Worm (Caenorhabditis elegans) whole organism, L4 larva: ENCODE data around the gene rbm-28.
A peak's percentile ranks its signal among the peaks of the same experiment; 100 is the strongest.

Experiments
- D1046.2 ChIP-seq: fragments of 200-800 bp; sonication (Bioruptor generic); IDR thresholded peaks from 2 replicates; pipeline ENCODE4 v1.3.6; 2022; ENCODE audit warnings: missing genetic modification characterization, missing compliant biosample characterization
- F44E2.7 ChIP-seq: fragments of 200-800 bp; sonication (Bioruptor generic); IDR thresholded peaks from 2 replicates; pipeline ENCODE4 v2.1.2; 2022; ENCODE audit warnings: missing genetic modification characterization, missing compliant biosample characterization
- R02D3.7 ChIP-seq: fragments of 150-350 bp; sonication (generic microtip); optimal IDR thresholded peaks from 3 replicates; lab custom pipeline; 2014; ENCODE audit warnings: missing biosample characterization, missing genetic modification characterization
- T20F7.1 ChIP-seq: fragments of 200-800 bp; sonication (Bioruptor generic); optimal IDR thresholded peaks from 2 replicates; lab custom pipeline; 2018; ENCODE audit warnings: mild to moderate bottlenecking, missing genetic modification characterization, missing compliant biosample characterization
- Y75B8A.6 ChIP-seq: fragments of 200-800 bp; sonication (Bioruptor generic); IDR thresholded peaks from 2 replicates; pipeline ENCODE4 v1.3.6; 2022; ENCODE audit warnings: missing genetic modification reagents, missing genetic modification characterization, missing compliant biosample characterization
- ZK546.5 ChIP-seq, 2 experiments: sonication (generic microtip); optimal IDR thresholded peaks; 2 replicates each; lab custom pipeline; 2017; ENCODE audit warnings: missing biosample characterization in 2 of 2, missing genetic modification characterization in 2 of 2
- aha-1 ChIP-seq: fragments of 150-350 bp; peaks from one replicate; lab custom pipeline; 2014; ENCODE audit warnings: missing biosample characterization, missing genetic modification characterization
- aly-2 ChIP-seq: sonication (generic microtip); optimal IDR thresholded peaks from 2 replicates; lab custom pipeline; 2018; ENCODE audit warnings: missing biosample characterization, missing genetic modification characterization
- arid-1 ChIP-seq: fragments of 200-800 bp; sonication (Bioruptor generic); conservative IDR thresholded peaks from 2 replicates; pipeline ENCODE4 v1.3.6; 2022; ENCODE audit warnings: missing genetic modification reagents, missing genetic modification characterization, missing compliant biosample characterization
- attf-4 ChIP-seq: sonication (generic microtip); optimal IDR thresholded peaks from 3 replicates; lab custom pipeline; 2017; ENCODE audit warnings: missing biosample characterization, missing genetic modification characterization
- ceh-32 ChIP-seq: sonication (generic microtip); optimal IDR thresholded peaks from 2 replicates; lab custom pipeline; 2016; ENCODE audit warnings: mild to moderate bottlenecking, missing genetic modification characterization, missing compliant biosample characterization; ENCODE audit not compliant: poor library complexity
- ces-1 ChIP-seq: fragments of 150-350 bp; sonication (generic microtip); optimal IDR thresholded peaks from 4 replicates; lab custom pipeline; 2014; ENCODE audit warnings: missing biosample characterization, missing genetic modification reagents, missing genetic modification characterization
- ctbp-1 ChIP-seq: fragments of 200-800 bp; sonication (Bioruptor generic); IDR thresholded peaks from 2 replicates; pipeline ENCODE4 v1.3.6; 2022; ENCODE audit warnings: missing genetic modification reagents, missing genetic modification characterization, missing compliant biosample characterization
- daf-19 ChIP-seq: fragments of 200-800 bp; sonication (Bioruptor generic); conservative IDR thresholded peaks from 2 replicates; pipeline ENCODE4 v1.3.6; 2022; ENCODE audit warnings: missing genetic modification characterization, missing compliant biosample characterization
- dmd-6 ChIP-seq: fragments of 200-800 bp; sonication (Bioruptor generic); IDR thresholded peaks from 2 replicates; pipeline ENCODE4 v1.3.6; 2022; ENCODE audit warnings: missing genetic modification reagents, missing genetic modification characterization, missing compliant biosample characterization
- dmd-8 ChIP-seq: fragments of 200-800 bp; sonication (Bioruptor generic); IDR thresholded peaks from 2 replicates; pipeline ENCODE4 v1.3.6; 2022; ENCODE audit warnings: missing genetic modification characterization, missing compliant biosample characterization
- dmd-9 ChIP-seq: fragments of 200-800 bp; sonication (Bioruptor generic); IDR thresholded peaks from 2 replicates; pipeline ENCODE4 v1.3.6; 2022; ENCODE audit warnings: missing genetic modification reagents, missing genetic modification characterization, missing compliant biosample characterization
- dve-1 ChIP-seq: sonication (generic microtip); optimal IDR thresholded peaks from 2 replicates; lab custom pipeline; 2017; ENCODE audit warnings: antibody characterized with exemption, mild to moderate bottlenecking, missing genetic modification characterization, missing compliant biosample characterization; ENCODE audit not compliant: insufficient read depth
- egl-27 ChIP-seq: sonication (generic microtip); optimal IDR thresholded peaks from 3 replicates; lab custom pipeline; 2017; ENCODE audit warnings: missing biosample characterization, missing genetic modification reagents, missing genetic modification characterization
- gei-8 ChIP-seq: fragments of 200-800 bp; sonication (Bioruptor generic); optimal IDR thresholded peaks from 2 replicates; lab custom pipeline; 2018; ENCODE audit warnings: mild to moderate bottlenecking, missing genetic modification characterization, missing compliant biosample characterization
- hlh-11 ChIP-seq: fragments of 200-800 bp; sonication (Bioruptor generic); optimal IDR thresholded peaks from 2 replicates; lab custom pipeline; 2018; ENCODE audit warnings: mild to moderate bottlenecking, missing genetic modification characterization, missing compliant biosample characterization
- hmg-1.1 ChIP-seq: fragments of 200-800 bp; sonication (Bioruptor generic); IDR thresholded peaks from 2 replicates; pipeline ENCODE4 v1.3.6; 2022; ENCODE audit warnings: missing genetic modification reagents, missing genetic modification characterization, missing compliant biosample characterization
- jun-1 ChIP-seq: fragments of 150-350 bp; optimal IDR thresholded peaks from 2 replicates; lab custom pipeline; 2014; ENCODE audit warnings: missing biosample characterization, missing genetic modification reagents, missing genetic modification characterization
- lim-7 ChIP-seq: fragments of 200-800 bp; sonication (Bioruptor generic); IDR thresholded peaks from 2 replicates; pipeline ENCODE4 v1.3.6; 2022; ENCODE audit warnings: missing genetic modification characterization, missing compliant biosample characterization
- lin-1 ChIP-seq: fragments of 200-800 bp; sonication (Bioruptor generic); IDR thresholded peaks from 2 replicates; pipeline ENCODE4 v1.3.6; 2022; ENCODE audit warnings: missing genetic modification reagents, missing genetic modification characterization, missing compliant biosample characterization
- lin-13 ChIP-seq: fragments of 150-350 bp; optimal IDR thresholded peaks from 2 replicates; lab custom pipeline; 2014; ENCODE audit warnings: missing biosample characterization, missing genetic modification reagents, missing genetic modification characterization
- lin-15B ChIP-seq: fragments of 150-350 bp; sonication (generic microtip); optimal IDR thresholded peaks from 3 replicates; lab custom pipeline; 2014; ENCODE audit warnings: missing biosample characterization, missing genetic modification characterization
- lin-29 ChIP-seq: fragments of 200-800 bp; sonication (Bioruptor generic); IDR thresholded peaks from 2 replicates; pipeline ENCODE4 v1.3.6; 2022; ENCODE audit warnings: missing genetic modification reagents, missing genetic modification characterization, missing compliant biosample characterization
- mdl-1 ChIP-seq, 2 experiments: fragments of 150-350 bp in 1 of 2; sonication (generic microtip) in 1 of 2; optimal IDR thresholded peaks; 2 replicates each; lab custom pipeline; 2014 to 2017; ENCODE audit warnings: missing biosample characterization in 2 of 2, missing genetic modification characterization in 2 of 2
- mdt-29 ChIP-seq: fragments of 200-800 bp; sonication (Bioruptor generic); IDR thresholded peaks from 2 replicates; pipeline ENCODE4 v1.3.6; 2022; ENCODE audit warnings: missing genetic modification reagents, missing genetic modification characterization, missing compliant biosample characterization
- mes-2 ChIP-seq: sonication (generic microtip); optimal IDR thresholded peaks from 2 replicates; lab custom pipeline; 2016; ENCODE audit warnings: missing genotype, mild to moderate bottlenecking, missing genetic modification characterization, missing compliant biosample characterization; ENCODE audit not compliant: poor library complexity, severe bottlenecking
- mxl-2 ChIP-seq: fragments of 200-800 bp; sonication (Bioruptor generic); conservative IDR thresholded peaks from 2 replicates; pipeline ENCODE4 v1.3.6; 2022; ENCODE audit warnings: missing genetic modification reagents, missing genetic modification characterization, missing compliant biosample characterization
- mxl-3 ChIP-seq: fragments of 200-800 bp; sonication (Bioruptor generic); optimal IDR thresholded peaks from 2 replicates; lab custom pipeline; 2018; ENCODE audit warnings: mild to moderate bottlenecking, missing genetic modification characterization, missing compliant biosample characterization
- nhr-10 ChIP-seq: fragments of 150-350 bp; optimal IDR thresholded peaks from 2 replicates; lab custom pipeline; 2014; ENCODE audit warnings: missing biosample characterization, missing genetic modification characterization
- nhr-102 ChIP-seq: sonication (generic microtip); optimal IDR thresholded peaks from 2 replicates; lab custom pipeline; 2016; ENCODE audit warnings: mild to moderate bottlenecking, missing genetic modification characterization, moderate library complexity, missing compliant biosample characterization
- nhr-111 ChIP-seq: fragments of 200-800 bp; sonication (Bioruptor generic); optimal IDR thresholded peaks from 2 replicates; lab custom pipeline; 2018; ENCODE audit warnings: mild to moderate bottlenecking, missing genetic modification characterization, missing compliant biosample characterization
- nhr-237 ChIP-seq: sonication (generic microtip); optimal IDR thresholded peaks from 2 replicates; lab custom pipeline; 2017; ENCODE audit warnings: missing biosample characterization, missing genetic modification characterization
- nhr-25 ChIP-seq: sonication (generic microtip); optimal IDR thresholded peaks from 2 replicates; lab custom pipeline; 2017; ENCODE audit warnings: missing genetic modification characterization, mild to moderate bottlenecking, missing compliant biosample characterization, antibody characterized with exemption, moderate library complexity, borderline replicate concordance; ENCODE audit not compliant: insufficient read depth
- nhr-28 ChIP-seq: fragments of 150-350 bp; optimal IDR thresholded peaks from 2 replicates; lab custom pipeline; 2014; ENCODE audit warnings: missing biosample characterization, missing genetic modification characterization
- nhr-41 ChIP-seq: fragments of 200-800 bp; sonication (Bioruptor generic); IDR thresholded peaks from 2 replicates; pipeline ENCODE4 v1.3.6; 2022; ENCODE audit warnings: missing genetic modification reagents, missing genetic modification characterization, missing compliant biosample characterization
- nhr-42 ChIP-seq: fragments of 200-800 bp; sonication (Bioruptor generic); IDR thresholded peaks from 2 replicates; pipeline ENCODE4 v1.3.6; 2022; ENCODE audit warnings: missing genetic modification characterization, missing compliant biosample characterization
- nhr-48 ChIP-seq: sonication (generic microtip); optimal IDR thresholded peaks from 2 replicates; lab custom pipeline; 2016; ENCODE audit warnings: mild to moderate bottlenecking, missing genetic modification characterization, missing compliant biosample characterization
- nhr-77 ChIP-seq: fragments of 150-350 bp; optimal IDR thresholded peaks from 2 replicates; lab custom pipeline; 2014; ENCODE audit warnings: missing biosample characterization, missing genetic modification characterization
- saeg-2 ChIP-seq: fragments of 200-800 bp; sonication (Bioruptor generic); IDR thresholded peaks from 2 replicates; pipeline ENCODE4 v1.3.6; 2022; ENCODE audit warnings: missing genetic modification reagents, missing genetic modification characterization, missing compliant biosample characterization
- sdz-12 ChIP-seq: fragments of 200-800 bp; sonication (Bioruptor generic); optimal IDR thresholded peaks from 2 replicates; lab custom pipeline; 2018; ENCODE audit warnings: mild to moderate bottlenecking, missing genetic modification characterization, missing compliant biosample characterization
- snpc-1.2 ChIP-seq: fragments of 200-800 bp; sonication (Bioruptor generic); IDR thresholded peaks from 2 replicates; pipeline ENCODE4 v1.3.6; 2022; ENCODE audit warnings: missing genetic modification reagents, missing genetic modification characterization, missing compliant biosample characterization
- unc-130 ChIP-seq: sonication (generic microtip); optimal IDR thresholded peaks from 2 replicates; lab custom pipeline; 2016; ENCODE audit warnings: missing genetic modification reagents, missing genetic modification characterization, missing compliant biosample characterization
- zfp-3 ChIP-seq: fragments of 200-800 bp; sonication (Bioruptor generic); conservative IDR thresholded peaks from 2 replicates; pipeline ENCODE4 v1.3.6; 2022; ENCODE audit warnings: missing genetic modification reagents, missing genetic modification characterization, missing compliant biosample characterization

Gene rbm-28

DNA sequence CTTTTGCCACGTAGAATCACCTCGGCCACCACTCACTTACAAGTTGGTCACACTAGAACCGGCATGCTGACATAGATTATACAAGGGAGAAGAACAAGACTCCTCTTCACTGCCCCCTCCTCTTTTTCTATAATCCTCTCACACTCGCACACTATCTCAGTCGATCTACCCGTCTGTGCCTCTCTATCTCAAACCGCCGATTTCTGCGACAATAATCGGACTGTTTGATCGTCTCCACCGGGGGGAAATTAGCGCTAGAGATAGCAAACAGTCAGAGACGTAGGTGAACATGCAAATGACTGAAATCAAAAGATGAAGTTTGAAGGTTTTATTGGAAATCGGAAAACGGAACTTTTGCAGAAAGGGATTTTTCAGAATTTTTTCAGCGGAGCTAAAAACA lies 34.6 kb upstream of the rbm-28 start (continued):
- no peak for TF ChIP-seq nhr-111

ce11 chrII:14825413-14825812 lies 31.6 kb upstream of the rbm-28 start:
- TF ChIP-seq lin-29 (GFP tag; lab: Robert Waterston, UW) (no peak), aha-1 (no peak), nhr-237 (tag; lab: Kevin White, UChicago) (no peak), arid-1 (no peak), saeg-2 (no peak), lin-15B (tag; lab: Kevin White, UChicago) (no peak), egl-27 (tag; lab: Kevin White, UChicago) (no peak), nhr-77 (tag; lab: Kevin White, UChicago) (no peak), dmd-9 (GFP tag; lab: Robert Waterston, UW) (no peak), jun-1 (tag; lab: Kevin White, UChicago) (no peak), nhr-102 (no peak), nhr-28 (tag; lab: Kevin White, UChicago) (peak; percentile 68), nhr-111 (no peak), R02D3.7 (tag; lab: Kevin White, UChicago) (no peak), hmg-1.1 (no peak), mdt-29 (GFP tag; lab: Robert Waterston, UW) (no peak), daf-19 (GFP tag; lab: Robert Waterston, UW) (no peak), nhr-10 (peak; percentile 6), lin-13 (GFP tag; lab: Kevin White, UChicago) (no peak), nhr-42 (GFP tag; lab: Robert Waterston, UW) (no peak), F44E2.7 (no peak), ctbp-1 (GFP tag; lab: Robert Waterston, UW) (no peak), mxl-3 (peak; percentile 55), T20F7.1 (GFP tag; lab: Kevin White, UChicago) (no peak), ZK546.5 (tag; optimal IDR thresholded peaks at IDR 0.05; lab: Kevin White, UChicago) (no peak), dmd-8 (GFP tag; lab: Robert Waterston, UW) (no peak), attf-4 (tag; lab: Kevin White, UChicago) (no peak), snpc-1.2 (GFP tag; lab: Robert Waterston, UW) (no peak), sdz-12 (GFP tag; lab: Kevin White, UChicago) (no peak), unc-130 (no peak), ces-1 (GFP tag; lab: Kevin White, UChicago) (no peak), mdl-1 (tag; optimal IDR thresholded peaks at IDR 0.05; lab: Kevin White, UChicago) (peak in 1 of 2 experiments; percentile 36), aly-2 (tag; lab: Kevin White, UChicago) (no peak), D1046.2 (GFP tag; lab: Robert Waterston, UW) (no peak), ceh-32 (tag; lab: Kevin White, UChicago) (no peak), dmd-6 (GFP tag; lab: Robert Waterston, UW) (peak; percentile 51), zfp-3 (GFP tag; lab: Robert Waterston, UW) (no peak), hlh-11 (peak; percentile 45), gei-8 (no peak), mxl-2 (GFP tag; lab: Robert Waterston, UW) (no peak), lin-1 (GFP tag; lab: Robert Waterston, UW) (no peak), Y75B8A.6 (GFP tag; lab: Robert Waterston, UW) (no peak), mes-2 (tag; lab: Kevin White, UChicago) (no peak), lim-7 (no peak), dve-1 (tag; lab: Kevin White, UChicago) (no peak), nhr-48 (tag; lab: Kevin White, UChicago) (peak; percentile 38), nhr-25 (no peak), nhr-41 (no peak)
- TF ChIP-seq, all 104 proteins: peak for 7
